Fruit fly (Drosophila melanogaster) whole organism, pupa: ENCODE measurements around the gene CREG.

Experiments
- CG10348 ChIP-seq: fragments of 200-800 bp; sonication (Bioruptor generic); IDR thresholded peaks from 2 replicates; pipeline ENCODE4 v1.3.6; 2022; ENCODE audit warnings: missing biosample characterization, missing genetic modification characterization
- CG12605 ChIP-seq: fragments of 200-800 bp; sonication (Bioruptor generic); IDR thresholded peaks from 2 replicates; pipeline ENCODE4 v1.3.6; 2022; ENCODE audit warnings: missing biosample characterization, missing genetic modification characterization
- CG13204 ChIP-seq: fragments of 200-800 bp; sonication (Bioruptor generic); optimal IDR thresholded peaks from 2 replicates; lab custom pipeline; 2018; ENCODE audit warnings: missing biosample characterization, mild to moderate bottlenecking, missing genetic modification characterization, moderate library complexity
- CG4496 ChIP-seq: fragments of 200-800 bp; sonication (Bioruptor generic); IDR thresholded peaks from 3 replicates; pipeline ENCODE4 v1.3.6; 2022; ENCODE audit warnings: missing biosample characterization, missing genetic modification characterization
- CG8301 ChIP-seq: fragments of 200-800 bp; sonication (Bioruptor generic); optimal IDR thresholded peaks from 2 replicates; lab custom pipeline; 2018; ENCODE audit warnings: missing biosample characterization, mild to moderate bottlenecking, missing genetic modification characterization
- EcR ChIP-seq: fragments of 200-800 bp; sonication (Bioruptor generic); optimal IDR thresholded peaks from 3 replicates; lab custom pipeline; 2019; ENCODE audit warnings: missing biosample characterization, missing genetic modification characterization, mild to moderate bottlenecking, moderate library complexity, missing genetic modification reagents
- Ets98B ChIP-seq: fragments of 200-800 bp; sonication (Bioruptor generic); IDR thresholded peaks from 2 replicates; pipeline ENCODE4 v1.3.6; 2022; ENCODE audit warnings: missing biosample characterization, missing genetic modification characterization
- fd96Ca ChIP-seq: fragments of 200-800 bp; sonication (Bioruptor generic); IDR thresholded peaks from 3 replicates; pipeline ENCODE4 v1.3.6; 2022; ENCODE audit warnings: missing biosample characterization, missing genetic modification characterization
- rn ChIP-seq: fragments of 200-800 bp; sonication (Bioruptor generic); IDR thresholded peaks from 2 replicates; pipeline ENCODE4 v1.3.6; 2022; ENCODE audit warnings: missing biosample characterization, missing genetic modification characterization

- no peak for TF ChIP-seq EcR (GFP tag; lab: Kevin White, UChicago)
- TF ChIP-seq Ets98B (GFP tag; lab: Robert Waterston, UW): no peak
- no peak for TF ChIP-seq CG13204 (GFP tag; lab: Kevin White, UChicago)
- no peak for TF ChIP-seq CG8301
- no peak for TF ChIP-seq CG4496 (GFP tag; lab: Robert Waterston, UW)
- TF ChIP-seq fd96Ca: no peak
- no peak for TF ChIP-seq CG10348 (GFP tag; lab: Robert Waterston, UW)
- TF ChIP-seq rn: no peak
- TF ChIP-seq CG12605 (GFP tag; lab: Robert Waterston, UW): no peak
Observed at dm6 chr3R:17425417-17425915, 31.0 kb upstream of the CREG start, which contains the start of gene cysu.
